Fruit fly (Drosophila melanogaster): Measurements from ENCODE around the gene CG43841.

The CG43841 gene

DNA sequence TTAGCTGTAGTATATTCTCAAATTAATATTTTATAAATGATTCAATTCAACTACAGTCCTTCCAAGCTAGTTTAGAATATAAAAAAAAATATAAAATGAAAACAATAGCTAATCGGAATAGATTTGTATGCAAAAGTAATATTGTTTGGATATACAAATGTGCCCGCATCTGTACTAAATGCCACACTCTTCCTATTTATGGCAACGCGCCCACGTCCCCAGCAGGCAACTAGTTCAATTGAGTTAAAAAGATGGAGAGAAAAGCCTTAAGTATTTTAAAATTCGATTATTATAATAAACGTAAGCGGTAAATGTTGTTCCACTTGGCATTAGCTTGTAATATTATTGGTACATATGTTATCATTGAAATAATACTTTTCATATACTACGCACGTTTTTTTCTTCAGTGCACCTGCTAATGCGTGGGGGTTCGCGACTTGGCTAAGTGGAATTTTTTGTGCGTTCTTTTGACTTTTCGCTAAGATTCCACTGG lies 33.9 kb upstream of the CG43841 start (continued):
- no peak for TF ChIP-seq CG3838 (GFP tag; optimal IDR thresholded peaks at IDR 0.05)
- peak; percentile 64 for TF ChIP-seq Vsx1 (GFP tag; optimal IDR thresholded peaks at IDR 0.05)
- TF ChIP-seq CG15601 (tag; optimal IDR thresholded peaks at IDR 0.05): peak; percentile 57
- TF ChIP-seq nerfin-1 (tag; optimal IDR thresholded peaks at IDR 0.05): peak; percentile 64
- TF ChIP-seq CG15269 (tag; optimal IDR thresholded peaks at IDR 0.05): peak; percentile 80
- TF ChIP-seq CG6175 (GFP tag; IDR thresholded peaks at IDR 0.05): 0 out of 3 replicates have a peak, but pooled peaks have one; percentile 19
- peak; percentile 48 for TF ChIP-seq CG15514 (GFP tag; optimal IDR thresholded peaks at IDR 0.05)
- peak; percentile 41 for TF ChIP-seq chn (GFP tag; optimal IDR thresholded peaks at IDR 0.05)
- TF ChIP-seq Asciz (GFP tag; optimal IDR thresholded peaks at IDR 0.05): peak; percentile 58
- TF ChIP-seq Hr3 (GFP tag; optimal IDR thresholded peaks at IDR 0.05): peak; percentile 64
- peak; percentile 37 for TF ChIP-seq Dek (tag; optimal IDR thresholded peaks at IDR 0.05)
- TF ChIP-seq Gug (GFP tag; IDR thresholded peaks at IDR 0.05): 0 out of 4 replicates have a peak, but pooled peaks have one; percentile 19
- peak; percentile 72 for TF ChIP-seq CG13775 (GFP tag; optimal IDR thresholded peaks at IDR 0.05)
- peak; percentile 63 for TF ChIP-seq CG9727 (GFP tag; optimal IDR thresholded peaks at IDR 0.05)
- peak; percentile 35 for TF ChIP-seq BtbVII (GFP tag; optimal IDR thresholded peaks at IDR 0.05)
- 0 out of 3 replicates have a peak, but pooled peaks have one; percentile 4 for TF ChIP-seq CG3726 (GFP tag; IDR thresholded peaks at IDR 0.05)
- peak; percentile 27 for TF ChIP-seq bab2 (GFP tag; optimal IDR thresholded peaks at IDR 0.05)
- TF ChIP-seq Ptx1 (GFP tag; IDR thresholded peaks at IDR 0.05): peak; percentile 64
- no peak for TF ChIP-seq Bdp1 (GFP tag; optimal IDR thresholded peaks at IDR 0.05)
- no peak for TF ChIP-seq CG15073 (GFP tag; optimal IDR thresholded peaks at IDR 0.05)
- TF ChIP-seq CG9215 (GFP tag; IDR thresholded peaks at IDR 0.05): peak; percentile 28; the same call in 1 of the 2 replicates
- peak; percentile 40; the same call in 1 of the 3 replicates for TF ChIP-seq CG11093 (GFP tag; IDR thresholded peaks at IDR 0.05)
- TF ChIP-seq psq (GFP tag; optimal IDR thresholded peaks at IDR 0.05): no peak
- peak; percentile 88 for TF ChIP-seq dmrt99B (tag; optimal IDR thresholded peaks at IDR 0.05)
- TF ChIP-seq CG12942 (GFP tag; optimal IDR thresholded peaks at IDR 0.05): peak; percentile 64
- peak; percentile 1 for TF ChIP-seq HmgZ (tag; optimal IDR thresholded peaks at IDR 0.05)
- peak; percentile 56; the same call in 1 of the 2 replicates for TF ChIP-seq danr (GFP tag; IDR thresholded peaks at IDR 0.05)
- peak; percentile 42; the same call in 1 of the 2 replicates for TF ChIP-seq CG32767 (GFP tag; IDR thresholded peaks at IDR 0.05)
- TF ChIP-seq CG17361 (GFP tag; IDR thresholded peaks at IDR 0.05): peak; percentile 84
- TF ChIP-seq HHEX (GFP tag; optimal IDR thresholded peaks at IDR 0.05): peak; percentile 39
- TF ChIP-seq ranshi (GFP tag; IDR thresholded peaks at IDR 0.05): no peak
- TF ChIP-seq CG10321 (GFP tag; IDR thresholded peaks at IDR 0.05): no peak
- TF ChIP-seq unpg (GFP tag; optimal IDR thresholded peaks at IDR 0.05): peak; percentile 81
- no peak for TF ChIP-seq run (tag; optimal IDR thresholded peaks at IDR 0.05)
- peak; percentile 85 for TF ChIP-seq Oli (tag; optimal IDR thresholded peaks at IDR 0.05)
- TF ChIP-seq CG17328 (GFP tag; IDR thresholded peaks at IDR 0.05): peak; percentile 37; the same call in 1 of the 2 replicates
- TF ChIP-seq esg (GFP tag; conservative IDR thresholded peaks at IDR 0.05): peak; percentile 39; the same call in 1 of the 2 replicates
- peak; percentile 87 for TF ChIP-seq nmo (GFP tag; optimal IDR thresholded peaks at IDR 0.05)
- TF ChIP-seq chif (GFP tag; optimal IDR thresholded peaks at IDR 0.05): peak; percentile 34 to 38
- TF ChIP-seq CG9817 (tag; optimal IDR thresholded peaks at IDR 0.05): peak; percentile 41
- peak; percentile 88 for TF ChIP-seq Med (GFP tag)
- TF ChIP-seq CG5245 (GFP tag; optimal IDR thresholded peaks at IDR 0.05): no peak
- peak; percentile 75 for TF ChIP-seq CG9437 (GFP tag; optimal IDR thresholded peaks at IDR 0.05)
- TF ChIP-seq dimm (GFP tag; IDR thresholded peaks at IDR 0.05): no peak
- no peak for TF ChIP-seq HmgD (GFP tag; optimal IDR thresholded peaks at IDR 0.05)
- peak; percentile 60 for TF ChIP-seq zf30C (GFP tag; optimal IDR thresholded peaks at IDR 0.05)
- TF ChIP-seq schlank (tag; optimal IDR thresholded peaks at IDR 0.05): no peak
- peak; percentile 38; the same call in 1 of the 2 replicates for TF ChIP-seq al (GFP tag; IDR thresholded peaks at IDR 0.05)
- peak; percentile 54 for TF ChIP-seq mam (GFP tag; optimal IDR thresholded peaks at IDR 0.05)
- no peak for TF ChIP-seq CG18764 (GFP tag; optimal IDR thresholded peaks at IDR 0.05)
- TF ChIP-seq CTCF (GFP tag; optimal IDR thresholded peaks at IDR 0.05): no peak

All from whole organism, embryonic.